Worm (Caenorhabditis elegans): Measurements from ENCODE around the gene polg-1.

ce11 chrII:12185710-12186109 lies 14.1 kb downstream of the polg-1 start, which contains the start of gene Y57A10A.14:
- TF ChIP-seq nhr-11 (tag; optimal IDR thresholded peaks at IDR 0.05) (no peak), pag-3 (tag; optimal IDR thresholded peaks at IDR 0.05; ENCODE audit: borderline replicate concordance, insufficient read depth) (no peak), dpl-1 (GFP tag; optimal IDR thresholded peaks at IDR 0.05) (peak in 1 of 3 experiments; percentile 4)
